Fruit fly (Drosophila melanogaster): Measurements from ENCODE around the gene Hsp68.

The Hsp68 gene

dm6 chr3R:24051459-24052165, 5.5 kb downstream of the Hsp68 start (continued):
- TF ChIP-seq vri (GFP tag; optimal IDR thresholded peaks at IDR 0.05) (peak; percentile 22), svp (GFP tag) (peak; percentile 88), CG6792 (GFP tag; optimal IDR thresholded peaks at IDR 0.05) (no peak), CG11762 (GFP tag; optimal IDR thresholded peaks at IDR 0.05; ENCODE audit: insufficient read depth) (no peak), Smox (GFP tag; optimal IDR thresholded peaks at IDR 0.05) (no peak), pdm3 (GFP tag; optimal IDR thresholded peaks at IDR 0.05) (no peak), Sox102F (GFP tag; optimal IDR thresholded peaks at IDR 0.05) (no peak), fd85E (GFP tag; optimal IDR thresholded peaks at IDR 0.05) (no peak), dac (GFP tag; optimal IDR thresholded peaks at IDR 0.05) (no peak)

dm6 chr3R:24050690-24051440, 6.2 kb downstream of the Hsp68 start, which contains the start of the genes Atg6 and Pisd:
Gene Atg6, minus strand, starts transcription at chr3R:24050782.
Gene Pisd, plus strand, starts transcription at chr3R:24050783.
- no peak for TF ChIP-seq Ets96B (tag; optimal IDR thresholded peaks at IDR 0.05)
- no peak for TF ChIP-seq Sox15 (GFP tag; optimal IDR thresholded peaks at IDR 0.05)
- TF ChIP-seq ss (GFP tag; optimal IDR thresholded peaks at IDR 0.05): peak in 1 of 2 experiments; percentile 31
- TF ChIP-seq CG8119 (GFP tag; IDR thresholded peaks at IDR 0.05): no peak
- TF ChIP-seq Eip75B (GFP tag; optimal IDR thresholded peaks at IDR 0.05): peak; percentile 11
- no peak for TF ChIP-seq salr (GFP tag; optimal IDR thresholded peaks at IDR 0.05)
- TF ChIP-seq fkh (GFP tag; optimal IDR thresholded peaks at IDR 0.05): peak; percentile 65
- TF ChIP-seq CG15336 (GFP tag; IDR thresholded peaks at IDR 0.05): peak; percentile 9; the same call in 1 of the 2 replicates
- peak; percentile 11 for TF ChIP-seq CG10631 (GFP tag; optimal IDR thresholded peaks at IDR 0.05)
- no peak for TF ChIP-seq fd59A (GFP tag; optimal IDR thresholded peaks at IDR 0.05)
- TF ChIP-seq CG8632 (GFP tag; optimal IDR thresholded peaks at IDR 0.05): no peak
- peak; percentile 5 for TF ChIP-seq topi (GFP tag; optimal IDR thresholded peaks at IDR 0.05)
- peak; percentile 14 for TF ChIP-seq cyc (GFP tag; optimal IDR thresholded peaks at IDR 0.05)
- TF ChIP-seq net (GFP tag; optimal IDR thresholded peaks at IDR 0.05): no peak
- no peak for TF ChIP-seq Hr38 (GFP tag; optimal IDR thresholded peaks at IDR 0.05)
- TF ChIP-seq eg (GFP tag; IDR thresholded peaks at IDR 0.05): no peak
- TF ChIP-seq CG31627 (GFP tag; optimal IDR thresholded peaks at IDR 0.05): peak; percentile 15
- TF ChIP-seq CG1621 (tag; optimal IDR thresholded peaks at IDR 0.05): peak; percentile 68
- TF ChIP-seq Eip78C (GFP tag): peak; percentile 60
- no peak for TF ChIP-seq CG6792 (GFP tag; optimal IDR thresholded peaks at IDR 0.05)
- no peak for TF ChIP-seq acj6 (GFP tag; optimal IDR thresholded peaks at IDR 0.05)
- peak; percentile 43 for TF ChIP-seq esn (GFP tag; optimal IDR thresholded peaks at IDR 0.05)
- peak; percentile 50 for TF ChIP-seq CG6808 (GFP tag; optimal IDR thresholded peaks at IDR 0.05)
- TF ChIP-seq achi (GFP tag; optimal IDR thresholded peaks at IDR 0.05): peak; percentile 7
- no peak for TF ChIP-seq pdm3 (GFP tag; optimal IDR thresholded peaks at IDR 0.05)
- no peak for TF ChIP-seq CG7368 (GFP tag; optimal IDR thresholded peaks at IDR 0.05)
- TF ChIP-seq Blimp-1 (GFP tag; optimal IDR thresholded peaks at IDR 0.05): no peak
- no peak for TF ChIP-seq OdsH (GFP tag; optimal IDR thresholded peaks at IDR 0.05)
- no peak for TF ChIP-seq Hr4 (GFP tag; optimal IDR thresholded peaks at IDR 0.05)
- no peak for TF ChIP-seq CG10669 (GFP tag; optimal IDR thresholded peaks at IDR 0.05)
- peak; percentile 20 for TF ChIP-seq Hr39 (GFP tag; optimal IDR thresholded peaks at IDR 0.05)
- no peak for TF ChIP-seq svp (GFP tag)
- no peak for TF ChIP-seq CG11902 (GFP tag; optimal IDR thresholded peaks at IDR 0.05)
- TF ChIP-seq CG4318 (GFP tag; optimal IDR thresholded peaks at IDR 0.05): no peak
- peak; percentile 0 for TF ChIP-seq CG3919 (GFP tag; optimal IDR thresholded peaks at IDR 0.05)
- peak; percentile 63 for TF ChIP-seq dsx (GFP tag; optimal IDR thresholded peaks at IDR 0.05; ENCODE audit: poor library complexity, severe bottlenecking)
- no peak for TF ChIP-seq lz (GFP tag; optimal IDR thresholded peaks at IDR 0.05)
- 0 out of 3 replicates have a peak, but pooled peaks have one; percentile 38 for TF ChIP-seq CG6163 (GFP tag; IDR thresholded peaks at IDR 0.05)
- TF ChIP-seq Sox102F (GFP tag; optimal IDR thresholded peaks at IDR 0.05): no peak
- peak; percentile 32 for TF ChIP-seq Sox14 (GFP tag; optimal IDR thresholded peaks at IDR 0.05)
- TF ChIP-seq Met (GFP tag; optimal IDR thresholded peaks at IDR 0.05): no peak
- TF ChIP-seq dac (GFP tag; optimal IDR thresholded peaks at IDR 0.05): no peak
- TF ChIP-seq vri (GFP tag; optimal IDR thresholded peaks at IDR 0.05): peak; percentile 43
- no peak for TF ChIP-seq fd85E (GFP tag; optimal IDR thresholded peaks at IDR 0.05)
- no peak for TF ChIP-seq CG8319 (GFP tag; optimal IDR thresholded peaks at IDR 0.05)

Data from whole organism, prepupa.